ENCODE assay signal across 2 worm cellular contexts in the genomic region with DNA sequence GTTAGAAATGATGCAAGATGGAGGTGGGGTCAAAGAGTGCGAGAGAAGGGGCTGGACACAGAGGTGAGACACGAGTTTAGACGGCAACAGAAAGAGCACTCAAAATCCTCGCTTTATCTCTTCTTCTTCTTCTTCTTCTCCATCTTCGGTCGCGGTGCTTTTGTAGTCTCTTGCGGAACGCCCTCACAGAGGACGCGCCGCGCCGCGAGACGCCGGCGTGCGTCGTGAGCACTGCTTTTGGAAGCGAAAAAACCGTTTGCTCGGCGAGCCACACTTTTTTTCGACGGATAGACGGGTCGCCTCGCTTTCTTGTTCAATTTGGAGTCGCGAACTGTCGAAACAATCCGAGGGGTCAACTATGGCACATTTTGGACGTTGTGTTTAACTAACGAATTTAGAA.
A peak's percentile ranks its signal among the peaks of the same experiment; 100 is the strongest.
TF ChIP-seq lines count a peak whose summit lies in the region.

Gene D1054.9, minus strand, starts transcription at position 137 of the 400 bp plus-strand sequence.

TF ChIP-seq in whole organism, L4 larva, 104 proteins besides CTCF, POLR2A, EP300 and RAD21:
- TF ChIP-seq zip-11 (GFP tag; IDR thresholded peaks at IDR 0.05; lab: Robert Waterston, UW) (no peak), set-16 (GFP tag; IDR thresholded peaks at IDR 0.05; lab: Robert Waterston, UW) (peak; percentile 69)

TF ChIP-seq in whole organism, young adult, 124 proteins besides CTCF, POLR2A, EP300 and RAD21:
- TF ChIP-seq zfh-2 (GFP tag; conservative IDR thresholded peaks at IDR 0.05; lab: Robert Waterston, UW) (peak; percentile 89), him-1 (tag; optimal IDR thresholded peaks at IDR 0.05; lab: Kevin White, UChicago) (no peak)
